Fruit fly (Drosophila melanogaster): ENCODE results near the gene CG3719.

The CG3719 gene

dm6 chrX:1380350-1381060, at the start of gene CG3719, which contains the start of gene CG32813 (continued):
- peak; percentile 71 for TF ChIP-seq CG4617 (GFP tag; optimal IDR thresholded peaks at IDR 0.05; ENCODE audit: borderline replicate concordance)
- TF ChIP-seq Sry-δ (GFP tag; optimal IDR thresholded peaks at IDR 0.05): peak; percentile 52
- peak; percentile 31; the same call in 1 of the 2 replicates for TF ChIP-seq Xrp1 (GFP tag; IDR thresholded peaks at IDR 0.05)
- TF ChIP-seq bcd (GFP tag; optimal IDR thresholded peaks at IDR 0.05): peak; percentile 6
- peak; percentile 18; the same call in 1 of the 3 replicates for TF ChIP-seq dysf (GFP tag; IDR thresholded peaks at IDR 0.05)
- TF ChIP-seq CG16813 (GFP tag; IDR thresholded peaks at IDR 0.05; ENCODE audit: partially characterized antibody): 0 out of 3 replicates have a peak, but pooled peaks have one; percentile 28
- TF ChIP-seq insv (GFP tag; optimal IDR thresholded peaks at IDR 0.05): peak in 1 of 2 experiments; percentile 86
- TF ChIP-seq Deaf1 (tag; optimal IDR thresholded peaks at IDR 0.05): peak; percentile 36
- no peak for TF ChIP-seq Taf1 (GFP tag; IDR thresholded peaks at IDR 0.05)
- peak; percentile 19 for TF ChIP-seq CoRest (tag; optimal IDR thresholded peaks at IDR 0.05)
- TF ChIP-seq ems (GFP tag; optimal IDR thresholded peaks at IDR 0.05): peak; percentile 42
- TF ChIP-seq CG6689 (GFP tag; IDR thresholded peaks at IDR 0.05): no peak
- TF ChIP-seq ci (GFP tag; IDR thresholded peaks at IDR 0.05): peak; percentile 12; the same call in 1 of the 3 replicates
- 0 out of 2 replicates have a peak, but pooled peaks have one; percentile 8 for TF ChIP-seq E2f1 (GFP tag; IDR thresholded peaks at IDR 0.05)
- TF ChIP-seq CG11695 (GFP tag; IDR thresholded peaks at IDR 0.05): no peak
- TF ChIP-seq CG14710 (tag; optimal IDR thresholded peaks at IDR 0.05): peak; percentile 44
- peak; percentile 65 for TF ChIP-seq NFAT (GFP tag; IDR thresholded peaks at IDR 0.05)
- peak; percentile 72 for TF ChIP-seq CG1603 (tag; optimal IDR thresholded peaks at IDR 0.05)
- TF ChIP-seq chm (GFP tag; IDR thresholded peaks at IDR 0.05): peak; percentile 45; the same call in 1 of the 2 replicates
- no peak for TF ChIP-seq bigmax (GFP tag; optimal IDR thresholded peaks at IDR 0.05)
- peak; percentile 67 for TF ChIP-seq CG3838 (GFP tag; optimal IDR thresholded peaks at IDR 0.05)
- TF ChIP-seq Dip3 (GFP tag; optimal IDR thresholded peaks at IDR 0.05): peak; percentile 16
- peak; percentile 77 for TF ChIP-seq Elba2 (GFP tag; optimal IDR thresholded peaks at IDR 0.05)
- TF ChIP-seq Spps (tag; optimal IDR thresholded peaks at IDR 0.05): no peak
- TF ChIP-seq MBD-R2 (GFP tag; IDR thresholded peaks at IDR 0.05): peak; percentile 70
- TF ChIP-seq CG7928 (GFP tag; optimal IDR thresholded peaks at IDR 0.05): peak; percentile 12
- TF ChIP-seq gro (GFP tag; optimal IDR thresholded peaks at IDR 0.05): peak; percentile 32
- peak; percentile 25 for TF ChIP-seq CG13775 (GFP tag; optimal IDR thresholded peaks at IDR 0.05)
- peak; percentile 61 for TF ChIP-seq CG32767 (GFP tag; IDR thresholded peaks at IDR 0.05)
- TF ChIP-seq Trl (optimal IDR thresholded peaks at IDR 0.05): peak; percentile 72 to 74
- TF ChIP-seq Trl (GFP tag; optimal IDR thresholded peaks at IDR 0.05): peak; percentile 10
- peak; percentile 4 for TF ChIP-seq CG15696 (tag; optimal IDR thresholded peaks at IDR 0.05)
- no peak for TF ChIP-seq CG12744 (GFP tag; optimal IDR thresholded peaks at IDR 0.05)
- no peak for TF ChIP-seq NC2β (GFP tag; optimal IDR thresholded peaks at IDR 0.05)
- TF ChIP-seq vfl (GFP tag; optimal IDR thresholded peaks at IDR 0.05): no peak
- peak; percentile 10 for TF ChIP-seq mirr (GFP tag; optimal IDR thresholded peaks at IDR 0.05)
- peak; percentile 64 for TF ChIP-seq CG2116 (GFP tag; optimal IDR thresholded peaks at IDR 0.05)
- no peak for TF ChIP-seq NK7.1 (GFP tag; optimal IDR thresholded peaks at IDR 0.05)
- TF ChIP-seq CG11696 (GFP tag; IDR thresholded peaks at IDR 0.05): no peak
- TF ChIP-seq CG9876 (GFP tag; optimal IDR thresholded peaks at IDR 0.05): no peak
- TF ChIP-seq CG30020 (tag; optimal IDR thresholded peaks at IDR 0.05): peak; percentile 14
- TF ChIP-seq D (optimal IDR thresholded peaks at IDR 0.05): no peak
- TF ChIP-seq D (GFP tag; optimal IDR thresholded peaks at IDR 0.05): no peak
- no peak for TF ChIP-seq CG8388 (GFP tag; optimal IDR thresholded peaks at IDR 0.05)
- TF ChIP-seq CG15601 (tag; optimal IDR thresholded peaks at IDR 0.05): no peak
- TF ChIP-seq phol (tag; optimal IDR thresholded peaks at IDR 0.05): peak; percentile 25
- no peak for TF ChIP-seq Eip74EF (GFP tag; optimal IDR thresholded peaks at IDR 0.05)
- TF ChIP-seq Dref (GFP tag; IDR thresholded peaks at IDR 0.05): peak; percentile 41; the same call in 1 of the 2 replicates
- TF ChIP-seq CG6765 (GFP tag; optimal IDR thresholded peaks at IDR 0.05): no peak
- TF ChIP-seq CG4360 (GFP tag; IDR thresholded peaks at IDR 0.05): peak; percentile 95

Measured in whole organism, embryonic.